Worm (Caenorhabditis elegans): Measurements from ENCODE around the gene fbxb-35.

- TF ChIP-seq rpc-1 (optimal IDR thresholded peaks at IDR 0.05) (no peak), rpc-1 (tag; optimal IDR thresholded peaks at IDR 0.05) (no peak), ceh-40 (GFP tag; IDR thresholded peaks at IDR 0.05) (no peak), ztf-18 (tag; optimal IDR thresholded peaks at IDR 0.05) (no peak), nhr-90 (tag; optimal IDR thresholded peaks at IDR 0.05) (no peak), F33H1.4 (GFP tag; IDR thresholded peaks at IDR 0.05) (no peak), snpc-4 (GFP tag; optimal IDR thresholded peaks at IDR 0.05) (no peak), snpc-4 (tag; optimal IDR thresholded peaks at IDR 0.05) (no peak), ama-1 (optimal IDR thresholded peaks at IDR 0.05) (no peak), ama-1 (GFP tag; optimal IDR thresholded peaks at IDR 0.05) (no peak), ets-4 (GFP tag; optimal IDR thresholded peaks at IDR 0.05) (no peak), T26A5.8 (tag; optimal IDR thresholded peaks at IDR 0.05) (no peak), pha-4 (tag; optimal IDR thresholded peaks at IDR 0.05) (no peak), ztf-22 (GFP tag; optimal IDR thresholded peaks at IDR 0.05) (no peak), rec-8 (tag; optimal IDR thresholded peaks at IDR 0.05) (no peak), sea-2 (GFP tag; IDR thresholded peaks at IDR 0.05) (no peak), F57C9.4 (tag; optimal IDR thresholded peaks at IDR 0.05) (no peak)
Measured at ce11 chrII:2051372-2051771, at the start of gene fbxb-35.
